Fruit fly (Drosophila melanogaster) ovary, adult (tissue): Measurements from ENCODE around the gene mib1.

Source experiments
- CG17801 ChIP-seq: fragments of 200-800 bp; optimal IDR thresholded peaks from 2 replicates; lab custom pipeline; 2019; ENCODE audit warnings: missing biosample characterization, mild to moderate bottlenecking, missing genetic modification characterization, moderate library complexity; ENCODE audit not compliant: partially characterized antibody

Gene mib1

DNA sequence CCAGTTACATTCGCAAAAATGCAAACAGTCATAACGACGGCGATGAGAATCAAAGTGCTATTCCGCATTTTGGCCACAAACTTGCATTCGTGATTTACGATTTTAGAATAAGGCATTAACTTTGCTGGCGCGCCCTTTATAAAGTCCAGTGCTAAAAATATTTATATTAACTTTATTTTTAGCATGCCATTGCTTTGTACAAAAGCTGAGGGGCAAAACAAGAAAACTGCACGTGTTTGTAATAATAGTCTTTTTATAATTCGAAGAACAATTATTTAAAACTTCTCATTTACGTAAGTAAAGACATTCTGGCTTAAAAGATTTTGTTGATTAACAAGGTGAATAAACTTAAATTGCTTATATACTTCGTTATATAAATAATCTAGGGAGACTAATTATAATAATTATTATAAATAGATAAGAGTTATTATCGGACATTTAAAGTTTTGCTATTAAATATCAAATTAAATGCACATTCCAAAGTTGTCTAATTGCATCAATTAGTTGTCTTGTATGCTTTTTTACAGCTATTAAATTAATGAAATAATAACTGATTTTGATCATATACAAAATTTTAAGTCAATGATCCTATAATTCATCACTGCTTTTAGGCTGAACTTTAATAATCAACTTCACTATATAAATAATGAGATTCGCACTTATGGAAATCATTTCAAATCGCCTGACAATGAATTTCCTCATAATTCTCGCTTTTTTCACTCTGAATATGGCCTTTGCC lies 21.6 kb upstream of the mib1 start, which contains the start of the genes CG42717 and CG42716:
Gene CG42717, minus strand, starts transcription at position 101 of the 739 bp plus-strand sequence.
Gene CG42716, plus strand, starts transcription at position 689 of the 739 bp plus-strand sequence.
- TF ChIP-seq CG17801 = no peak

DNA sequence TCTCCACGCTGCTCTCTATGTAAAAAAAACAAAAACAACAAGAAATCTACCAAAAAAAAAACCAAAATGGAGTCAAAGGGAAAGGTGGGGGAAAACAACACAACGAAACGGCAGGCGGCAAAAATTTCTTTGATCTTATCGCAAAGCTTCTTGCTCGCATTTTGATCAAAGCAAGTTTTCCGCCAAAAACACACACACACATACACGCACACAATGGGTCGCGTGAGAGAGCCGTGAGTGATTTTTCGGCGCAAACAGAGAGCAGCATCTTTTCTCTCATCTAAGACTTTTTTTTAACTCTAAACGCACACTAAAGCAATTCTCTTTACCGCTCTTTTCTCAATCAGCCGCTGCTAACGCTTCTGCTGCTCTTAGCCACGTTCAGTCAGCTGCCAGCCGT lies 17.3 kb upstream of the mib1 start:
- TF ChIP-seq CG17801 = no peak

DNA sequence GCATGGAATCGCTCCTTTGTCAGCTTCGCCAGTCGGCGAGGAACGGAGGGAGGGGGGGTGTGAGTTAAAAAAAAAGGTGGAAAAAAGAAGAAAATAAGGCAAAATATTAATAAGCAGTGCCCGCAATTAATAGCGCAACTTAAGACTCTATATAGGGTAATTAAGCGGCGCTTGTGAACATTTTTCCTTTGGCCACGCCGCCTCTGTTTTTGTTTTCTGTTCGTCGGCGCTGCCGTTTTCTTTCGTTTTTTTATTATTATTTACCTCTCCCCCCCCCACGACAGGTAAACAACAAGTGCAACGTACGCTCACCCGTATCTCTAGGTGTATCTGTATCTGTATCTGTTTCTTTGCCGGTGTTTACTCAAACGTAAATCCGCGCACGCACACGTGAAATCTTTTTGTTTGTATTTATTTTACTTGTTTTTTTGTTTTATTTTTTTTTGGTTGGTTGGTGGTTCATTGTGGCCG lies 15.6 kb upstream of the mib1 start:
- TF ChIP-seq CG17801 = no peak

DNA sequence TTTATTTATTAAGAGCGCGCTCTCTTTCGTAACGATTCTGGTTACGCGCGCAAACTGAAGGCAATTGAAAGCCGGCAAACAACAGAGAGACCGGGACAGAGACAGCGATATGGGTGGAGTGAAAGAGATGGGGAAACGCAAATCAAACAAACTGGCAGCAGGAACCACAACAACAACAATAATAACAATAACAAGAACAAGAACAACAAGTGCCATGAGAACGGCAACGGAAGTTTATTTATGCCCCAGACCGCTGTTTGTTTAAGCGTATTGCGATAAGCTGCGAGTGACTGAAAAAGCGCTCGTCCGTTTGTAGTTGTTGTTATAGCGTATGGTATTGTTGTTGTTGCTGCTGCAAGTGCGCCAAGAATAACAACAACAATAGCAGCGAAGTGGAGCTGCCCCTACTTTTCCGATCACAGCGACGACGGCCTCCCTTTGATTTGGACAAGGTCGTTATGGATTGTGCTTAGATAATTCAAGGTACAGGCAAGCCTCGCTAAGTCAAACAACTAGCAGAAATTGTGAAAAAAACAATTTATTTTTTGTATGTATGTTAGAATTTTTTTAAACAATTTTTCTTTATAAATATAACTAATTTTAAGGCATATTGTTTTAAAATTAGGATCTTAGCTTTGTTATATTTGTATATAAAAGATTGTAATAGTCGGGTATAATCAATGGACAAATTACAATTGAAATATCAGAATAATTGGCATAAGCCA lies 14.6 kb upstream of the mib1 start:
- TF ChIP-seq CG17801 = no peak

DNA sequence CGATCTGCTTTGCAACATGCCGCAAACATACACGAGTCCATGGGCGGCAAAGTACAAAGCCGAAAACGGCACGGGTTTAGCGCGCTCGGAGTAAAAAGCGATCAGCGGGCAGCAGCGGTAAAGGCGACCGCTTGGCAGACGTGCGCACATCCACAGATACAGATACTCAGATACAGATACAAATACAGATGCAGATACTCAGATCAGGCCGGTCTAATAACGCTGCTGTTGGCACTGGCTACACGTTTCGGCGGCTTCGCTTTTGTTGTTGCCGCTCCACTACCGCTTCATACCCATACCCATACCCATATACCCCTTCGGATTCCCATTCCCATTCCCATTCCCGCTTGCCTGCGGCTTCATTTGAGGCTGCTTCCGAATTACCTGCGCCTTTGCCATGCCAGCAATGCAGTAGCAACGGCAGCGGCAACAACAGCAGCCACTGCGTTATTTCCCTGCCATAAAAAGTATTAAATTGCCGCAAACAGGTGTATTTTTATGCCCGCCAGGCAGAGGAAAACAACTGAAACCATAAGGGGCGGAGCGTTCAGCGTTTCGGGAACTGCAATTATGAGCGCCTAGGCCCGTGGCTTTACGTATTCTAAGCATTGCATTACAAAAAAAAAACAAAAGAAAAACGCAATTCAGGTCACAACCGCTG lies 13.5 kb upstream of the mib1 start:
- no peak for TF ChIP-seq CG17801

DNA sequence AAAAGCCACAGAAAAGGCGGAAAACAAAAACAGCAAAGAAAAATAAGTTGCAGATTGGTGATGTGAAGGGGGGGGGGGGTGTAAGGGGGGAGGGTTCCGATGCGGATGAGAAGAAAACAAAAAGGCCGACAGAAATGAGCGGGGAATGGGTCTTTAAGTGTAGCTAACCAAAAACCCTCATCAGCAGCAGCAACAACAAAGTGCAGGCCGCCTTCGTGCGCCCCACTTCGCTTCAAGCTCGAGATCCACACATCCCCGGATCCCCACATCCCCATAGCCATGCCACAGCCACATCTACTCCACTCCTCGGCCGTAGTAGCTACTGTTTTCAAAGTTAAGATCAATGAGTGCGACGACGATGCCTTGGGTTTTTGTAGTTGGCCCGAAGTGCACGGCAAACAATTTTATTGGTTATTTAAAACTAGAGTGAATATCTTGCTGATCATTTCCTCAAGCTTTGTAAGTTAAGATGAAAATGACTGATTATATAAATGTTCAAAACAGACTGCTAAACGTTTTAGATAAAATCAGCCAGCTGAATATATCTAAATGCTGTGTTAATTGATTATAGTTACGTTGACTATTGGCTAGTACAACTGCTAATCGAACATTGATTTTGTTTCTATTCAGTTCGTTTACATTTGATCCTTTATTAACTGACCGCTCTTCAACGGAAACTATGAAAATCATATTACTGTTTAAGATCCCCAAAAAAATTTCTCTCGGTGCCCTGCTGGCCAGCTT lies 12.8 kb upstream of the mib1 start:
- no peak for TF ChIP-seq CG17801

DNA sequence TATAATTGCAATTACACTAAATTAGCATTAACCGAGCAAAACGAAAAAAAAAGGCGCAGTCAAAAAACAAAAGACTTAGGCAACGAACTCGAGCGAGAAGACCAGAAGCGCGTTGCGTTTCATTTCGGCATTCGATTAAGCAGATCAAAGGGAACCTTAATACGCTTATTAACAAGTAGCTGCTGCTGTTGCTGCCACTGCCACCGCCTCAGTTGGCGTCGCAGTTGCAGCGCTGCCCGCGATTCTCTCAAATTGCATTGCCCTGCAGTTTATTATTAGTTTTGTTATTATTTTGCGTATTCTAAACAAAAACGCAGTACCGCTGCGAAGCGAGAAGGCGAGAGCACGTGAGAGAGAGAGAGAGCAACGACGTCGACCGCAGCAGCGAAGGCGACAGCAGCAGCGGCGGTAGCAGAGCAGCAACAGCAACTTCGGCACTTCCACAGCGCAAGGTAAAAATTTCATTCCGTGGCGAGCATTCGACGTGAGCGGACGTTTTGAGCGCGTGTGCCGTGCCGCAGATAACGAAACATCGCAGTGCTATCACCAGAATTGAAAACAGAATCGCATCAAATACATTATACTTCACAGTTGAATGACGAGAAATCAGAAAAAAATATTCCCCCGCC lies 11.5 kb upstream of the mib1 start, which contains the start of gene Notum:
Gene Notum, plus strand, starts transcription at position 461 of the 629 bp plus-strand sequence.
- no peak for TF ChIP-seq CG17801

DNA sequence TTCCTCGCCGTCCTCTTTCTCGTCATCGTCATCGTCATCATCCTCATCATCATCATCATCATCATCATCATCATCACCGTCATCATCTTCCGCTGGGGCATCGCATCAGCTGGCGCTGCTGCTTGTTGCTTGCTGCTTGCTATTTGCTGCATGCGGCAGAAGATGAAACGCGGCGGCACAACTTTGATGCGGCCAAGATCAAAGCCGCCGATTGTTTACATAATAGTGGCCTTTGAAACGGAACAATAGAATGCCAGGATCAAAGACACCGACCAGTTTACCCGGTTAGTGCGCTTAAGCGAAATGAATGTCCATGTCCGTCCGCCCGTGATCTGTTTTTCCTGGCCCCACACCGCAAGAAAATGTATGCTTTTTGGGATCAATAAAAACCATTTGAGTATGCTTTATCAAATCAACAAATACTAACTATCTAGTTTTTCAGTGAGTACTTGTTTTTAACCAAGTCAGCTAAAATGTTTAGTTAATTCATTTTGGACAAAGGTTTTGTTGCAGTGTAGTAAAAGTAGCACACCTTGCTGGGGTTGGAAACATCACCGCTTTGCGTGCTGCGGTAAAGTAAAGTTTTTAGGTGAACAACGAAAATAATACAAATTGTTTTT lies 9.6 kb upstream of the mib1 start:
- no peak for TF ChIP-seq CG17801

DNA sequence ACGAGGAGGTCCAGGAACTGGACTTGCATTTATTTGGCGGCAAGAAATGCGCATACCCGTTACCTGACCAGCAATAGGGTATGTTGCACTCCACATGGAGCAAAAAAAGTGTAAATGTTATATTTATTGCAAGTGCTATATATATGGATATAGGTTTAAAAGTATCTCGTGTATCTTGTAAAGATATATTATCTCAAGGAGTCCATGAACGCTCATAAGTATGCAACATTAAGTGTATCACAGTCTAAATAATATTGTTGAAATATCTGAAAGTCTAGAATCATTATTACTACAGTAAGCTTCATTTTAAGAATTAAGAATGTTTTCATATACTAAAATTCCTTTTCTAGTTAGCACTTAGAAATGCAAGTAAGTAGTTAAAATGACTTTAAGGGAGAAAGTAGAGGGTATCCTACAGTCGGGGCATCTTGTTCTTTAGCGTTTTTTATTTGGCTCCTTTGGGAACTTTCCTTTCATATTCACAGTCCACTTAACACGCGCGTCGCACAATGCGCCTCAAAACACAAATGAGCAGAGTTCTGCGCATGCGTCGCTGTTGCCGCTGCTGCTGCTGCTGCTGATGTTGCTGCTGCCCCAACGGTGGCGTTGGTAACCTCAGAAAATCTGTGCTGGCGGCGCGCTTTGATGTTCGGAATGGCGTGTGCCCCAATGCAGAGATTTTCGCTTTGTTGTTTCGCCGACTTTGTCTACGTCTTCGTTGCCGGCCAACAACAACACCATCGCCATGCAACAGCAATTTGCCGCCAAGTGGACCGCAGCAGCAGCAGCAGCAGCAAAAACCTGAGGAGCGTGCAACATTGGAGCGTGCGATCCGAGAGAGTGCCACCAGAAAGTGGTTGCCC lies 7.8 kb upstream of the mib1 start:
- no peak for TF ChIP-seq CG17801

DNA sequence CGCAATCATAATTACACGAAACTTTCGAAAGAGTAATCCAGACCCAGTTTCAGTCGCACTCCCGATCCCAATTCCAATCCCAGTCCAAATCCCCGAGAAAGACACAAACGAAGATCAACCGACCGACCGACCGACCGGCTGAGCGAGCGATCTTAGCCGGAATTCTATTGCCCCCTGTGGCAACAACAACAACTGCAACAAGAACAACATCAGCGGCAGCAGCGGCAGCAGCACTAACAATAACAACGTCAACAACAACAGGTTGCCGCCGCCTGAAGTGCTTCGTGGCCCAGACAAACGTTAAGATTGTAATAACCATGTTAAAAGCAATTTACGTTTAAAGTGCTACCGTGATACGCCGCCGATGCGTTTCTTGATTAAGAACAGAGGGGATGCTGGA lies 7.1 kb upstream of the mib1 start:
- TF ChIP-seq CG17801 = no peak

DNA sequence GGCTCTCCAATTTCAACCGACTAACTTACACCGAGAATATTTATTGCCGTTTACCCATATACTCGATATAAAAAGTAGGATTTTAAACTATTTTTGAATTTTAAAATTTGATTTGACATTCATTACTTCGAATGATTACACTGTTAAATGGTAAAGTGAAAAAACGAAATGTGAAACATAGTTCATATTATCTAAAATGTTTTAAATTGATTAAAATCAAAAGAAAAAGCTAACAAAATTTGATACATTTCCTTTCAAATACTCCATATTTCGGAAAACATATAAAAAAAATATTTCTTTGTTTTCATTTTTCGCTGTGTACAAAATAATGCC lies 6.6 kb upstream of the mib1 start:
- no peak for TF ChIP-seq CG17801

DNA sequence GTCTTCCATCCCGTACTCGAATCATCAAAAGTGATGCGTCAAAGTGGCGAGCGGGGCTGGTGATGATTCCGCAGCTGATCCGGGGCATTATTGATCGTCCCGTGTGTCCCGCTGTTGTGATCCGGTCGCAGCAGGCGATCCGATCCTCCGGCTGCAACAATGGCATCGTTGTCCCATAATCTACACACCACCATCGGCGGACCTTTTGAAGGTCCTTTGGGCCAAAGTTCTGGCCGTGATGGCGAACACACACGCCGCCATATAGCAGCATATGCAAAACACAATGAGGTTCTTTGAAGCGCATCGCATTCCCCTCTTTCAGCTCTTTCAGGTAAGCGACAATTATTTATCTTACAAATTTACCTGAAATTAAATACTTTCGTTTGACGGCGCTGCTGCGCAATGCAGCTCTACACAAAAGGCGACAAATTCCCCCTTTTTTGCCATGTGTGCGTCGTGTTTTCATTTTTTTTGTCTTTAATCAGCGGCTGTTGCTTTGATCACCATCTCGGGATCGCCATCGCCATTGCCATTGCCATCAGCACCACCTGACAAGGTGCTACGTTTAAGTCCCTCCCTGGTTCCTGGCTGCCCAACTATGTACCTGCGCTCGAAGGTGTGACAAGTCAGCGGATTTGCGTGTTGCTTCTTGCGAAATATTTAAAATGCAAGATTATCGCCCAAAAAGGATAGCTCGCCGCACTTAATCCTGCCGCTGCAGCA lies 6.1 kb upstream of the mib1 start:
- TF ChIP-seq CG17801 = no peak

DNA sequence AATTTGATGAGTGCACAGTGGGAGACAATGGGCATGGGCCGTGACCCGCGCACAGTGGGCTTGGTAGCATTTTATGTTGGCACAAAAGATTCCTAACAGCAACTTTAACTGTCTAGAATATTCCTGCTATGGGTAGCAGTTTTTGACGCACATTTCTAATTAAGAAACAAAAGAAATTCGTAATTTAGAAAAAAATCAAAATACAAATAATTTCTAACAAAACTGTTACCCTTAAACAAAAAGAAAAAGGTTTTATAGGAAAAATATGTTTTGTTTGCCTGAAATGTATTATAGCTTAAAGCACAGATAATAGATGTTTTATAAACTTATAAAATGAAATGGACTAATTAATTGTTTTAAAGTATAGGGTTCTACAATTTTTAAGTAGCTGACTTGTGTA lies 5.3 kb upstream of the mib1 start:
- no peak for TF ChIP-seq CG17801
